Worm (Caenorhabditis elegans) whole organism, young adult: ENCODE results near the gene pho-13.

ENCODE experiments used
- F55B11.4 ChIP-seq: sonication (generic microtip); optimal IDR thresholded peaks from 2 replicates; lab custom pipeline; 2016; ENCODE audit warnings: missing compliant biosample characterization, missing genetic modification characterization, borderline replicate concordance; ENCODE audit not compliant: insufficient read depth
- Y56A3A.18 ChIP-seq: fragments of 200-800 bp; sonication (Bioruptor generic); IDR thresholded peaks from 2 replicates; pipeline ENCODE4 v1.3.6; 2022; ENCODE audit warnings: missing genetic modification reagents, missing genetic modification characterization, missing compliant biosample characterization
- dpff-1 ChIP-seq: sonication (generic microtip); optimal IDR thresholded peaks from 2 replicates; lab custom pipeline; 2017; ENCODE audit warnings: mild to moderate bottlenecking, missing genetic modification characterization, missing compliant biosample characterization
- ekl-4 ChIP-seq: fragments of 200-800 bp; sonication (Bioruptor generic); IDR thresholded peaks from 2 replicates; pipeline ENCODE4 v1.3.6; 2022; ENCODE audit warnings: missing genetic modification reagents, missing genetic modification characterization, missing compliant biosample characterization
- hsf-1 ChIP-seq: fragments of 200-800 bp; sonication (Bioruptor generic); IDR thresholded peaks from 2 replicates; pipeline ENCODE4 v1.3.6; 2022; ENCODE audit warnings: missing genetic modification reagents, missing genetic modification characterization, missing compliant biosample characterization
- lag-1 ChIP-seq: fragments of 200-800 bp; sonication (Bioruptor generic); IDR thresholded peaks from 2 replicates; pipeline ENCODE4 v1.3.6; 2022; ENCODE audit warnings: missing genetic modification reagents, missing genetic modification characterization, missing compliant biosample characterization
- lir-1 ChIP-seq: fragments of 200-800 bp; sonication (Bioruptor generic); conservative IDR thresholded peaks from 2 replicates; pipeline ENCODE4 v1.3.6; 2022; ENCODE audit warnings: missing genetic modification reagents, missing genetic modification characterization, missing compliant biosample characterization
- mcd-1 ChIP-seq: fragments of 200-800 bp; sonication (Bioruptor generic); IDR thresholded peaks from 2 replicates; pipeline ENCODE4 v1.3.6; 2022; ENCODE audit warnings: missing genetic modification reagents, missing genetic modification characterization, missing compliant biosample characterization
- mel-28 ChIP-seq: sonication (generic microtip); optimal IDR thresholded peaks from 2 replicates; lab custom pipeline; 2016; ENCODE audit warnings: borderline replicate concordance, mild to moderate bottlenecking, missing genetic modification characterization, missing compliant biosample characterization
- nfya-1 ChIP-seq: sonication (generic microtip); optimal IDR thresholded peaks from 2 replicates; lab custom pipeline; 2017; ENCODE audit warnings: antibody characterized with exemption, missing compliant biosample characterization, missing genetic modification characterization, borderline replicate concordance; ENCODE audit not compliant: insufficient read depth
- pha-4 ChIP-seq: fragments of 150-350 bp; sonication (generic microtip); optimal IDR thresholded peaks from 2 replicates; lab custom pipeline; 2014; ENCODE audit warnings: missing biosample characterization, missing genetic modification reagents, missing genetic modification characterization
- unc-62 ChIP-seq: fragments of 150-350 bp; optimal IDR thresholded peaks from 2 replicates; lab custom pipeline; 2014; ENCODE audit warnings: missing biosample characterization, missing genetic modification reagents, missing genetic modification characterization

ce11 chrII:8821140-8821595 lies 14.3 kb upstream of the pho-13 start, which contains the start of gene F46C5.1:
- no peak for TF ChIP-seq hsf-1 (GFP tag; lab: Robert Waterston, UW)
- no peak for TF ChIP-seq lir-1 (GFP tag; lab: Robert Waterston, UW)
- TF ChIP-seq ekl-4 (GFP tag; lab: Robert Waterston, UW) = no peak
- TF ChIP-seq Y56A3A.18 (GFP tag; lab: Robert Waterston, UW) = no peak
- no peak for TF ChIP-seq nfya-1 (tag; lab: Kevin White, UChicago)
- TF ChIP-seq dpff-1 (tag; lab: Kevin White, UChicago) = no peak
- TF ChIP-seq mcd-1 = no peak
- no peak for TF ChIP-seq mel-28 (tag; lab: Kevin White, UChicago)
- TF ChIP-seq pha-4 (tag; lab: Kevin White, UChicago) = no peak
- TF ChIP-seq lag-1 (GFP tag; lab: Robert Waterston, UW) = no peak
- TF ChIP-seq unc-62 (GFP tag; lab: Kevin White, UChicago) = no peak
- TF ChIP-seq F55B11.4 (tag; lab: Kevin White, UChicago) = no peak
